Worm (Caenorhabditis elegans) whole organism, L4 larva: ENCODE measurements around the gene F40G9.6.

Experiments used
- D1046.2 ChIP-seq: fragments of 200-800 bp; sonication (Bioruptor generic); IDR thresholded peaks from 2 replicates; pipeline ENCODE4 v1.3.6; 2022; ENCODE audit warnings: missing genetic modification characterization, missing compliant biosample characterization
- F10B5.3 ChIP-seq: sonication (generic microtip); optimal IDR thresholded peaks from 2 replicates; lab custom pipeline; 2016; ENCODE audit warnings: mild to moderate bottlenecking, missing genetic modification characterization, missing compliant biosample characterization
- R02D3.7 ChIP-seq: fragments of 150-350 bp; sonication (generic microtip); optimal IDR thresholded peaks from 3 replicates; lab custom pipeline; 2014; ENCODE audit warnings: missing biosample characterization, missing genetic modification characterization
- T20F7.1 ChIP-seq: fragments of 200-800 bp; sonication (Bioruptor generic); optimal IDR thresholded peaks from 2 replicates; lab custom pipeline; 2018; ENCODE audit warnings: mild to moderate bottlenecking, missing genetic modification characterization, missing compliant biosample characterization
- T26A8.4 ChIP-seq: fragments of 200-800 bp; sonication (Bioruptor generic); IDR thresholded peaks from 2 replicates; pipeline ENCODE4 v1.3.6; 2022; ENCODE audit warnings: missing genetic modification characterization, missing compliant biosample characterization
- ZK337.2 ChIP-seq: fragments of 200-800 bp; sonication (Bioruptor generic); IDR thresholded peaks from 2 replicates; pipeline ENCODE4 v1.3.6; 2022; ENCODE audit warnings: missing genetic modification reagents, missing genetic modification characterization, missing compliant biosample characterization
- ZK546.5 ChIP-seq, 2 experiments: sonication (generic microtip); optimal IDR thresholded peaks; 2 replicates each; lab custom pipeline; 2017; ENCODE audit warnings: missing biosample characterization in 2 of 2, missing genetic modification characterization in 2 of 2
- arid-1 ChIP-seq: fragments of 200-800 bp; sonication (Bioruptor generic); conservative IDR thresholded peaks from 2 replicates; pipeline ENCODE4 v1.3.6; 2022; ENCODE audit warnings: missing genetic modification reagents, missing genetic modification characterization, missing compliant biosample characterization
- ceh-20 ChIP-seq: fragments of 200-800 bp; sonication (Bioruptor generic); IDR thresholded peaks from 2 replicates; pipeline ENCODE4 v1.3.6; 2022; ENCODE audit warnings: missing genetic modification reagents, missing genetic modification characterization, missing compliant biosample characterization
- ctbp-1 ChIP-seq: fragments of 200-800 bp; sonication (Bioruptor generic); IDR thresholded peaks from 2 replicates; pipeline ENCODE4 v1.3.6; 2022; ENCODE audit warnings: missing genetic modification reagents, missing genetic modification characterization, missing compliant biosample characterization
- daf-12 ChIP-seq: fragments of 150-350 bp; optimal IDR thresholded peaks from 2 replicates; lab custom pipeline; 2014; ENCODE audit warnings: missing biosample characterization, missing genetic modification reagents, missing genetic modification characterization
- daf-16 ChIP-seq, 3 experiments: sonication (generic microtip); optimal IDR thresholded peaks; 2 replicates each; lab custom pipeline; 2016 to 2017; ENCODE audit warnings: missing genetic modification characterization in 3 of 3, missing genetic modification reagents in 3 of 3, mild to moderate bottlenecking in 2 of 3, missing compliant biosample characterization in 2 of 3, missing biosample characterization in 1 of 3, moderate library complexity in 1 of 3
- daf-19 ChIP-seq: fragments of 200-800 bp; sonication (Bioruptor generic); conservative IDR thresholded peaks from 2 replicates; pipeline ENCODE4 v1.3.6; 2022; ENCODE audit warnings: missing genetic modification characterization, missing compliant biosample characterization
- daf-8 ChIP-seq: fragments of 200-800 bp; sonication (Bioruptor generic); IDR thresholded peaks from 2 replicates; pipeline ENCODE4 v1.3.6; 2022; ENCODE audit warnings: missing genetic modification characterization, missing compliant biosample characterization
- dmd-6 ChIP-seq: fragments of 200-800 bp; sonication (Bioruptor generic); IDR thresholded peaks from 2 replicates; pipeline ENCODE4 v1.3.6; 2022; ENCODE audit warnings: missing genetic modification reagents, missing genetic modification characterization, missing compliant biosample characterization
- dve-1 ChIP-seq: sonication (generic microtip); optimal IDR thresholded peaks from 2 replicates; lab custom pipeline; 2017; ENCODE audit warnings: antibody characterized with exemption, mild to moderate bottlenecking, missing genetic modification characterization, missing compliant biosample characterization; ENCODE audit not compliant: insufficient read depth
- hif-1 ChIP-seq, 2 experiments: sonication (generic microtip); optimal IDR thresholded peaks; 2 replicates each; lab custom pipeline; 2016 to 2017; ENCODE audit warnings: missing compliant biosample characterization in 2 of 2, missing genetic modification characterization in 2 of 2, missing genetic modification reagents in 2 of 2, missing genotype in 2 of 2, mild to moderate bottlenecking in 1 of 2
- hlh-11 ChIP-seq: fragments of 200-800 bp; sonication (Bioruptor generic); optimal IDR thresholded peaks from 2 replicates; lab custom pipeline; 2018; ENCODE audit warnings: mild to moderate bottlenecking, missing genetic modification characterization, missing compliant biosample characterization
- jun-1 ChIP-seq: fragments of 150-350 bp; optimal IDR thresholded peaks from 2 replicates; lab custom pipeline; 2014; ENCODE audit warnings: missing biosample characterization, missing genetic modification reagents, missing genetic modification characterization
- lin-1 ChIP-seq: fragments of 200-800 bp; sonication (Bioruptor generic); IDR thresholded peaks from 2 replicates; pipeline ENCODE4 v1.3.6; 2022; ENCODE audit warnings: missing genetic modification reagents, missing genetic modification characterization, missing compliant biosample characterization
- lin-39 ChIP-seq: fragments of 150-350 bp; optimal IDR thresholded peaks from 2 replicates; lab custom pipeline; 2014; ENCODE audit warnings: missing biosample characterization, missing genetic modification reagents, missing genetic modification characterization
- mdl-1 ChIP-seq, 2 experiments: fragments of 150-350 bp in 1 of 2; sonication (generic microtip) in 1 of 2; optimal IDR thresholded peaks; 2 replicates each; lab custom pipeline; 2014 to 2017; ENCODE audit warnings: missing biosample characterization in 2 of 2, missing genetic modification characterization in 2 of 2
- mdt-29 ChIP-seq: fragments of 200-800 bp; sonication (Bioruptor generic); IDR thresholded peaks from 2 replicates; pipeline ENCODE4 v1.3.6; 2022; ENCODE audit warnings: missing genetic modification reagents, missing genetic modification characterization, missing compliant biosample characterization
- mes-2 ChIP-seq: sonication (generic microtip); optimal IDR thresholded peaks from 2 replicates; lab custom pipeline; 2016; ENCODE audit warnings: missing genotype, mild to moderate bottlenecking, missing genetic modification characterization, missing compliant biosample characterization; ENCODE audit not compliant: poor library complexity, severe bottlenecking
- mxl-3 ChIP-seq: fragments of 200-800 bp; sonication (Bioruptor generic); optimal IDR thresholded peaks from 2 replicates; lab custom pipeline; 2018; ENCODE audit warnings: mild to moderate bottlenecking, missing genetic modification characterization, missing compliant biosample characterization
- nhr-111 ChIP-seq: fragments of 200-800 bp; sonication (Bioruptor generic); optimal IDR thresholded peaks from 2 replicates; lab custom pipeline; 2018; ENCODE audit warnings: mild to moderate bottlenecking, missing genetic modification characterization, missing compliant biosample characterization
- nhr-237 ChIP-seq: sonication (generic microtip); optimal IDR thresholded peaks from 2 replicates; lab custom pipeline; 2017; ENCODE audit warnings: missing biosample characterization, missing genetic modification characterization
- nhr-28 ChIP-seq: fragments of 150-350 bp; optimal IDR thresholded peaks from 2 replicates; lab custom pipeline; 2014; ENCODE audit warnings: missing biosample characterization, missing genetic modification characterization
- nhr-41 ChIP-seq: fragments of 200-800 bp; sonication (Bioruptor generic); IDR thresholded peaks from 2 replicates; pipeline ENCODE4 v1.3.6; 2022; ENCODE audit warnings: missing genetic modification reagents, missing genetic modification characterization, missing compliant biosample characterization
- nhr-48 ChIP-seq: sonication (generic microtip); optimal IDR thresholded peaks from 2 replicates; lab custom pipeline; 2016; ENCODE audit warnings: mild to moderate bottlenecking, missing genetic modification characterization, missing compliant biosample characterization
- nhr-77 ChIP-seq: fragments of 150-350 bp; optimal IDR thresholded peaks from 2 replicates; lab custom pipeline; 2014; ENCODE audit warnings: missing biosample characterization, missing genetic modification characterization
- pqm-1 ChIP-seq: sonication (generic microtip); optimal IDR thresholded peaks from 2 replicates; lab custom pipeline; 2017; ENCODE audit warnings: missing biosample characterization, missing genetic modification characterization
- rbr-2 ChIP-seq: sonication (generic microtip); optimal IDR thresholded peaks from 2 replicates; lab custom pipeline; 2016; ENCODE audit warnings: missing genotype, missing genetic modification characterization, missing compliant biosample characterization
- set-16 ChIP-seq: fragments of 200-800 bp; sonication (Bioruptor generic); IDR thresholded peaks from 2 replicates; pipeline ENCODE4 v1.3.6; 2022; ENCODE audit warnings: missing genetic modification reagents, missing genetic modification characterization, missing compliant biosample characterization
- tra-1 ChIP-seq: fragments of 200-800 bp; sonication (Bioruptor generic); IDR thresholded peaks from 2 replicates; pipeline ENCODE4 v1.3.6; 2022; ENCODE audit warnings: missing genetic modification reagents, missing genetic modification characterization, missing compliant biosample characterization
- unc-39 ChIP-seq: sonication (generic microtip); optimal IDR thresholded peaks from 2 replicates; lab custom pipeline; 2017; ENCODE audit warnings: missing biosample characterization, missing genetic modification characterization
- unc-62 ChIP-seq, 3 experiments: fragments of 150-350 bp in 1 of 3; sonication (generic microtip); optimal IDR thresholded peaks in 2 of 3; peaks in 1 of 3; 1 replicate in 1 of 3; 2 replicates in 2 of 3; lab custom pipeline; 2014 to 2017; ENCODE audit warnings: missing biosample characterization in 3 of 3, missing genetic modification characterization in 3 of 3, missing genetic modification reagents in 3 of 3, missing genotype in 1 of 3
- zfp-2 ChIP-seq: sonication (generic microtip); optimal IDR thresholded peaks from 2 replicates; lab custom pipeline; 2016; ENCODE audit warnings: mild to moderate bottlenecking, missing genetic modification characterization, missing compliant biosample characterization
- zip-2 ChIP-seq: fragments of 150-350 bp; optimal IDR thresholded peaks from 2 replicates; lab custom pipeline; 2014; ENCODE audit warnings: missing biosample characterization, missing genetic modification characterization

The F40G9.6 gene

DNA sequence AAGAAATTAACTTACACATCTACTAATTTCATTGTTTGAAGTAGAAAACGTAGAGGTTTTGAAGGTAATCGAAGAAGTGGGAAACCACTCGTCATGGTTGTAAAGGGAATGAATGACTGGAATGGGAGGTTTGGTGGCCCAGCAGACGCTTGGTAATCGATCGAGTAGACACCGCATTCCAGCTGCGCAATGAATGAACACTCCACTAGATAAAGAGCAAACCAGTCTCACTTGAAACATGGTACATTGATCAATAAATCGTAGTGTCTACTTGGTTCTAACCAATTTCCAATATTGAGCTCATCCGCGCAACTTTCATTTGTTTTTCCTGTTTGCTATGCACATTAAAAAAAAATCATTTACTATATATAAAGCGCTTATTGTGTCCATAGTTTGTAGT is 33.0 kb upstream of the F40G9.6 start, which contains the start of gene fbxb-84:
Gene fbxb-84 (minus strand): TSS at position 101 of the 400 bp plus-strand sequence.
- TF ChIP-seq R02D3.7 (no peak), daf-8 (GFP tag; lab: Robert Waterston, UW) (no peak)
- TF ChIP-seq, all 104 proteins: peak for 0

DNA sequence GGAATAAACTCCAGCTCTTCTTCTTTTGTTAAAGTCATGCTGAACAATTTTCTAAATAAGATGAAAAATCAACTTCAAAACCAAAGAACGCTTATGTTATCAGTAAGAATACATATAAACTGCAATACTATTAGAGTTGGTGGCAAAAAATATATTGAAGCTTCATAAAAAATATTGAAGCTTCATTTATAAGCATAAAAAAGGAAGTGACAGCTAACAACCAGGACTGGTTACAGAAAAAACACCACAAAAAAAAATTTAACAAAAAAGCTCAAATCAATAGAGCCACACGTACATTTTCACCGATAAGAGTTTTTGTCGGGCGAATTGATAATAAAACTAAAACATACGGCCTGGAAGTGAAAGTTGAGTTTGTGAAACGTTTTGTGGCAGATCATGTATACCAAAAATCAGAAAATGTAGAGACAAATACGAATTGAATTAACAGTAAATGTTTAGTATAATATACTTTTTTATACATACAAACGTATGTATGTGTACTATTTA is 31.7 kb upstream of the F40G9.6 start, which contains the start of gene sqst-5:
Gene sqst-5 (minus strand): TSS at position 51 of the 507 bp plus-strand sequence.
- TF ChIP-seq pqm-1 (tag; lab: Kevin White, UChicago) (peak; percentile 63), unc-39 (no peak), dve-1 (peak; percentile 66), daf-16 (GFP tag; optimal IDR thresholded peaks at IDR 0.05; lab: Kevin White, UChicago) (no peak), daf-16 (tag; optimal IDR thresholded peaks at IDR 0.05; lab: Kevin White, UChicago) (peak; percentile 46), dmd-6 (GFP tag; lab: Robert Waterston, UW) (peak; percentile 34; the same call in 1 of the 2 replicates), nhr-28 (tag; lab: Kevin White, UChicago) (peak; percentile 66), hlh-11 (peak; percentile 15), lin-39 (tag; lab: Kevin White, UChicago) (no peak), T20F7.1 (GFP tag; lab: Kevin White, UChicago) (peak; percentile 33)

DNA sequence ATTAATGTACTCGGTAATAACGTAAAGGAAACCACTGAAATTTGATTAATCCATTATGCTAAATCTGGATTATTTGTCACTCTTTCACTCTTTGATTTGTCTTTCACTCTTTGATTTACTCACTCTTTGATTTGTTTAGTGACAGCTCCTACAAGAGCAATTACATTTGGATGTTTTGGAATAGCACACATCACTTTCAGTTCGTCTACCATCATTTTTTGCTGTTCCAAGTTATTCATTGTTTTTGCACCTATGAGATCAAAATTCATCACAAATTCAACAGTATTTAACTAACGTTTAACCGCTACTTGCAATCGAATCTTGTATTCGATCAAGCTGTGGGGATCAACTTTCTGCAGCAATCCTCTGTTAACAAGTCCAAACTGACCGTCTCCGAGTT is 30.2 kb upstream of the F40G9.6 start:
- TF ChIP-seq unc-62 (GFP tag; optimal IDR thresholded peaks at IDR 0.05 in 1 of 2; lab: Kevin White, UChicago) (peak in 1 of 2 experiments; percentile 60), unc-62 (tag; optimal IDR thresholded peaks at IDR 0.05; lab: Kevin White, UChicago) (no peak), nhr-41 (GFP tag; lab: Robert Waterston, UW) (no peak)

DNA sequence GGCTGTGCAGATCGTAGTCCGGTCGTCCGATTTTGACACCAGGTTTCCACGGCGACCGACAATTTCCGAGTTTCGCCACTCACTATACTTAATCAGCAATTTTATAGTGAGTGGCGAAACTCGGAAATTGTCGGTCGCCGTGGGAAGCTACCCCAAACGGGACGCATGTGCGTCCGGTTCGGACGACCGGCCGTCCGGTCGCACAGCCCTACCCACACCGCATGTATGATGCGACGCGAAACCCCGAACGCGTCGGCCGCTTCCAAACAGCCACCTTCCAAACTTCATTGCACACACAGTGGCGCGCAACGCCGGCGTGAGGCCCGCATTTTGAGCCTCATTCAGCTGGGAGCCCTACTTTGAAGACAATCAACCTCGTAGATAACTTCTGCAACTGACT is 28.3 kb upstream of the F40G9.6 start:
- TF ChIP-seq set-16 (GFP tag; lab: Robert Waterston, UW) (peak; percentile 81), arid-1 (GFP tag; lab: Robert Waterston, UW) (no peak), ZK546.5 (tag; optimal IDR thresholded peaks at IDR 0.05; lab: Kevin White, UChicago) (no peak), ctbp-1 (GFP tag; lab: Robert Waterston, UW) (no peak)

DNA sequence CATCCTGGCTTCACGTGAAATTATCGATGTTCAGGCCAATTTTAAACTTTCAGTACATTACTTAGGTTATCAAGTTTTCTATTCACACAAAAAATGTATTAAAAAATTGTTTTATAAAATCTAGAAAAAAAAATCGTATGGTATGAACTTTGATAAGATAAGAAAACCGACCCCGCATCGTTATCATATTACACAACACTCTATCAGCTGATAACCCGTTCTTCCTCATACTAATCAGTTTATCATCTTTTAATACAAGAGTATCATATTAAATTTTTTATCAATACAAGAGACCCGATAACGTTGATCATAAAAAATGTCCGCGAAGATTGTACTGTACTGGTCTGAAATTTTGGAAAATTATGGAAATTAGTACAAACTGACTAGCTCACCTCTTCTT is 25.2 kb upstream of the F40G9.6 start:
- TF ChIP-seq T20F7.1 (GFP tag; lab: Kevin White, UChicago) (no peak), hlh-11 (peak; percentile 92), dve-1 (peak; percentile 95), mxl-3 (GFP tag; lab: Kevin White, UChicago) (no peak), rbr-2 (tag; lab: Kevin White, UChicago) (no peak), nhr-237 (tag; lab: Kevin White, UChicago) (no peak), daf-16 (GFP tag; optimal IDR thresholded peaks at IDR 0.05; lab: Kevin White, UChicago) (peak in 1 of 2 experiments; percentile 49), daf-16 (tag; optimal IDR thresholded peaks at IDR 0.05; lab: Kevin White, UChicago) (peak; percentile 86), jun-1 (peak; percentile 52), F10B5.3 (tag; lab: Kevin White, UChicago) (no peak), R02D3.7 (no peak), pqm-1 (tag; lab: Kevin White, UChicago) (peak; percentile 100), nhr-41 (GFP tag; lab: Robert Waterston, UW) (peak; percentile 100), zfp-2 (tag; lab: Kevin White, UChicago) (no peak), lin-1 (GFP tag; lab: Robert Waterston, UW) (peak; percentile 96), daf-12 (tag; lab: Kevin White, UChicago) (no peak), ZK337.2 (no peak), nhr-28 (tag; lab: Kevin White, UChicago) (peak; percentile 99), mdl-1 (tag; optimal IDR thresholded peaks at IDR 0.05; lab: Kevin White, UChicago) (peak in 1 of 2 experiments; percentile 35), dmd-6 (GFP tag; lab: Robert Waterston, UW) (peak; percentile 98), arid-1 (GFP tag; lab: Robert Waterston, UW) (no peak), hif-1 (tag; optimal IDR thresholded peaks at IDR 0.05; lab: Kevin White, UChicago) (no peak), T26A8.4 (0 out of 2 replicates have a peak, but pooled peaks have one; percentile 19), daf-8 (GFP tag; lab: Robert Waterston, UW) (no peak), nhr-111 (GFP tag; lab: Kevin White, UChicago) (no peak), D1046.2 (GFP tag; lab: Robert Waterston, UW) (no peak), mes-2 (tag; lab: Kevin White, UChicago) (no peak), nhr-48 (tag; lab: Kevin White, UChicago) (peak; percentile 1), zip-2 (tag; lab: Kevin White, UChicago) (peak; percentile 13), daf-19 (GFP tag; lab: Robert Waterston, UW) (no peak), nhr-77 (peak; percentile 94), mdt-29 (GFP tag; lab: Robert Waterston, UW) (no peak), ceh-20 (peak; percentile 64; the same call in 1 of the 2 replicates), tra-1 (GFP tag; lab: Robert Waterston, UW) (peak; percentile 91)
